Worm (Caenorhabditis elegans) whole organism, early embryonic: ENCODE results near the gene dpy-8.

Experiments
- B0310.2 ChIP-seq: sonication (generic microtip); optimal IDR thresholded peaks from 2 replicates; lab custom pipeline; 2016; ENCODE audit warnings: mild to moderate bottlenecking, missing genetic modification characterization, missing compliant biosample characterization
- F13C5.2 ChIP-seq: sonication (generic microtip); optimal IDR thresholded peaks from 2 replicates; lab custom pipeline; 2017; ENCODE audit warnings: mild to moderate bottlenecking, missing genetic modification characterization, inconsistent platforms, missing compliant biosample characterization
- aly-1 ChIP-seq: sonication (generic microtip); optimal IDR thresholded peaks from 2 replicates; lab custom pipeline; 2016; ENCODE audit warnings: missing genetic modification characterization, missing compliant biosample characterization
- ama-1 ChIP-seq: fragments of 150-350 bp; optimal IDR thresholded peaks from 2 replicates; lab custom pipeline; 2014
- ceh-13 ChIP-seq: fragments of 200-800 bp; sonication (Bioruptor generic); optimal IDR thresholded peaks from 2 replicates; lab custom pipeline; 2018; ENCODE audit warnings: mild to moderate bottlenecking, missing genetic modification characterization, missing compliant biosample characterization
- ceh-36 ChIP-seq: sonication (generic microtip); optimal IDR thresholded peaks from 2 replicates; lab custom pipeline; 2016; ENCODE audit warnings: missing genetic modification characterization, inconsistent platforms, missing compliant biosample characterization
- ets-7 ChIP-seq: sonication (generic microtip); optimal IDR thresholded peaks from 2 replicates; lab custom pipeline; 2016; ENCODE audit warnings: missing genotype, missing genetic modification characterization, missing compliant biosample characterization
- flt-1 ChIP-seq: fragments of 200-800 bp; sonication (Bioruptor generic); IDR thresholded peaks from 2 replicates; pipeline ENCODE4 v1.3.6; 2022; ENCODE audit warnings: missing genetic modification characterization, missing compliant biosample characterization
- hmbx-1 ChIP-seq: sonication (generic microtip); optimal IDR thresholded peaks from 2 replicates; lab custom pipeline; 2016; ENCODE audit warnings: mild to moderate bottlenecking, missing genetic modification characterization, missing compliant biosample characterization
- hmg-4 ChIP-seq: fragments of 200-800 bp; sonication (Bioruptor generic); optimal IDR thresholded peaks from 2 replicates; lab custom pipeline; 2018; ENCODE audit warnings: mild to moderate bottlenecking, missing genetic modification characterization, missing compliant biosample characterization
- hnd-1 ChIP-seq: sonication (generic microtip); optimal IDR thresholded peaks from 2 replicates; lab custom pipeline; 2016; ENCODE audit warnings: missing genetic modification characterization, missing compliant biosample characterization
- pes-1 ChIP-seq: fragments of 200-800 bp; sonication (Bioruptor generic); IDR thresholded peaks from 2 replicates; pipeline ENCODE4 v1.3.6; 2022; ENCODE audit warnings: missing genetic modification reagents, missing genetic modification characterization, missing compliant biosample characterization
- scrt-1 ChIP-seq: fragments of 200-800 bp; sonication (Bioruptor generic); IDR thresholded peaks from 2 replicates; pipeline ENCODE4 v1.3.6; 2022; ENCODE audit warnings: missing genetic modification characterization, missing compliant biosample characterization
- sea-1 ChIP-seq: fragments of 200-800 bp; sonication (Bioruptor generic); conservative IDR thresholded peaks from 2 replicates; pipeline ENCODE4 v1.3.6; 2022; ENCODE audit warnings: missing genetic modification characterization, missing compliant biosample characterization
- tbx-11 ChIP-seq: fragments of 200-800 bp; sonication (Bioruptor generic); IDR thresholded peaks from 2 replicates; pipeline ENCODE4 v1.3.6; 2022; ENCODE audit warnings: missing genetic modification characterization, missing compliant biosample characterization
- tbx-37 ChIP-seq: fragments of 200-800 bp; sonication (Bioruptor generic); conservative IDR thresholded peaks from 2 replicates; pipeline ENCODE4 v1.3.6; 2022; ENCODE audit warnings: missing genetic modification reagents, missing genetic modification characterization, missing compliant biosample characterization
- tra-4 ChIP-seq: sonication (generic microtip); optimal IDR thresholded peaks from 2 replicates; lab custom pipeline; 2017; ENCODE audit warnings: missing genetic modification characterization, missing compliant biosample characterization

The dpy-8 gene

DNA sequence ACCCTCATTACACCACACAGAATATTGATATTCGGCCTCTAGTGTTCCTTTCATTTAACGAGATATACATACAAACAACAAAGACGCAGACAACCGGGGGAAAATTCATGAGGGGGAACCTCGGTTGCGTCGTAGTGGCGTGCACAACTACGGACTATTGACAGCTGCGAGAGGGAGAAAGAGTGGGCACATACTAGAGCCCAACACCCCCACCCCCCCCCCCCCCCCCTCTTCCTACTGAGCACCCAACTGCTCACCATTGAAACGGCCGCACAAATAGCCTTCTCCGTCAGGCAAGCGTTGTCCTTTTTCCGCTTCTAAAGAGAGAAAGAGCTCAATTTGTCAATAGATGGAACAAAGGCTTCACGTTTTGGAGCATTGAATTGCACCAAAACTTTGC lies 10.1 kb downstream of the dpy-8 start:
- TF ChIP-seq F13C5.2 (tag; lab: Kevin White, UChicago): peak; percentile 69
- 0 out of 2 replicates have a peak, but pooled peaks have one; percentile 33 for TF ChIP-seq pes-1
- no peak for TF ChIP-seq ceh-36 (tag; lab: Kevin White, UChicago)
- no peak for TF ChIP-seq scrt-1 (GFP tag; lab: Robert Waterston, UW)

DNA sequence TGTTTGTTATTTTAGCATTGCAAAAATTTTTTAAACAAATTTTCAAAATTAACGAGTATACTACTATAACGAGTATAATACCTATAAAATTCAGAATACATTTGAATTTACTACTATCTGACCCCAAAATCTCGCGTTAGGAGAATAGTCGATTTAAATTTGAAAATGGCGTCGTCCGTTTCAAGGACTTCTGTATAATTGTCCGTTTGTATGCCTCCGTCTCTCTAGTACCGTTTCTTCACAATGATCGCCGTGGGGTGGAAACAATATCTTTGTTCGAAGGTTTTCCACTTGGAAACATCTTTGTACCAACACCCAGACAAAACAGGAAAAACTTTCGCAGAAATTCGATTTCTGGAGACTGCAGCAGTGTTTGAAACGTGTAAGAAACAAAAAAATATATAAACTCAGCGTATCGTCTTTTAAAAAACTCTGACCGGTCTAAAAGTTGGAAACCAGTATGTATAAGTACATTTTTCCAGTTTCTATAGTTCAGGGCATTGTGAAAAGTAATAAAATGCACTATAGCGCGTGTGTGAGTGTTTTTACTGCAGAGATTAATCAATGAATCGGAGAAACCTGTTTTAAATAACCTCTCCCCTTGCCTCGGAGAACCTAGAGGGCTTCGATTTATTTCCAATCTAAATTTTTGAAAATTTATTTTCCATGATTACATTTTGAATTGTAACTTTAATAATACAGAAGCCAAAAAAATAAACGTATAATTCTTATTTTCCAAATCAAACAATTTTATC lies 12.4 kb downstream of the dpy-8 start:
- TF ChIP-seq flt-1: no peak
- TF ChIP-seq hmbx-1 (tag; lab: Kevin White, UChicago): no peak
- no peak for TF ChIP-seq scrt-1 (GFP tag; lab: Robert Waterston, UW)
- TF ChIP-seq ets-7: no peak
- no peak for TF ChIP-seq pes-1
- no peak for TF ChIP-seq tbx-37 (GFP tag; lab: Robert Waterston, UW)
- TF ChIP-seq hnd-1: no peak
- no peak for TF ChIP-seq ceh-36 (tag; lab: Kevin White, UChicago)
- TF ChIP-seq hmg-4 (GFP tag; lab: Kevin White, UChicago): no peak
- TF ChIP-seq B0310.2 (tag; lab: Kevin White, UChicago): no peak
- no peak for TF ChIP-seq F13C5.2 (tag; lab: Kevin White, UChicago)
- TF ChIP-seq aly-1 (tag; lab: Kevin White, UChicago): no peak
- TF ChIP-seq tra-4 (tag; lab: Kevin White, UChicago): no peak
- no peak for TF ChIP-seq tbx-11 (GFP tag; lab: Robert Waterston, UW)
- TF ChIP-seq ama-1 (lab: Kevin White, UChicago): no peak

DNA sequence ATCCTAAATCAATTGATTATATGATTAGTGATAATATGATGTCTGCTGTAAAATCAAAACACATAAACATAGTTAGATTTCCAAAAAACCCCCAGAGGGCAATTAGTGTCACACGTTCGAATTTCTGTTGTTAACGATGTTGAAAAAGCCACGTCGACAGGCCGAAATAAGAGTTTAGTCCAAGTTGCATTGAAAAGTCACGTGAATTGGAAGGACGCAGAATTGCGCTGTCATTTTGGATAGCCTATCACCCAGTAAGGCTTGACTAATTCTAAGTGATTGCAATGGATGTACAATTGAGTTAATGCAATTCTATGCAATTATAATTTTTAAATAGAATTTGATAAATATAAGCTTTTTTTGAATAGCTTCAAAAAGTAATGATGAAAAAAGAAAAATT lies 14.7 kb downstream of the dpy-8 start:
- TF ChIP-seq tbx-11 (GFP tag; lab: Robert Waterston, UW): no peak
- TF ChIP-seq flt-1: no peak
- no peak for TF ChIP-seq tra-4 (tag; lab: Kevin White, UChicago)
- no peak for TF ChIP-seq ceh-13 (GFP tag; lab: Kevin White, UChicago)
- TF ChIP-seq sea-1 (GFP tag; lab: Robert Waterston, UW): no peak
- no peak for TF ChIP-seq ama-1 (lab: Kevin White, UChicago)
- no peak for TF ChIP-seq hmg-4 (GFP tag; lab: Kevin White, UChicago)
- no peak for TF ChIP-seq F13C5.2 (tag; lab: Kevin White, UChicago)

ce11 chrX:5133980-5134379 lies 16.3 kb downstream of the dpy-8 start, which contains the start of gene tbc-7:
TSS of gene tbc-7 (plus strand) at chrX:5134280.
- TF ChIP-seq tbx-37 (GFP tag; lab: Robert Waterston, UW): no peak
- TF ChIP-seq tbx-11 (GFP tag; lab: Robert Waterston, UW): no peak
- TF ChIP-seq ets-7: no peak
- no peak for TF ChIP-seq ceh-36 (tag; lab: Kevin White, UChicago)
- TF ChIP-seq tra-4 (tag; lab: Kevin White, UChicago): no peak
- TF ChIP-seq scrt-1 (GFP tag; lab: Robert Waterston, UW): no peak
- no peak for TF ChIP-seq hnd-1
- TF ChIP-seq hmbx-1 (tag; lab: Kevin White, UChicago): no peak
- no peak for TF ChIP-seq ama-1 (lab: Kevin White, UChicago)
- TF ChIP-seq ceh-13 (GFP tag; lab: Kevin White, UChicago): no peak
- TF ChIP-seq sea-1 (GFP tag; lab: Robert Waterston, UW): no peak
- TF ChIP-seq F13C5.2 (tag; lab: Kevin White, UChicago): no peak

DNA sequence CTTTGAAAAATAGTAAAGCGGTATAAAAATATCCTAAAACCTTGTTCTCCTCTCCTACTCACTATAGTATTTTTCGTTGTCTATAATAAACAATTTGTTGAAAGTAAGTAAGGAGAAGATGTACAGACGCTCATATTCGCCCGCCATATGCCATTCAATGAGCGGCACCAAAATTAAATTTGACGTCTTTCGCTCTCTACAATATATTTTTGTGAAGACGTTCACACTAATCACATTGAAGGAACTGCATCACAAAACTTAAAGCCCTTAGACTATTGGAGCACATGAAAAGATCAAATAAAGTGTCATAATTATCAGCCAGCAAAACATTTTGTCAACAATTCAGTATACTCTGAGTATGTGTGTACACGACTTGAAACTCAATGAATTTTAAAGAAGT lies 18.5 kb downstream of the dpy-8 start:
- TF ChIP-seq flt-1: no peak
- no peak for TF ChIP-seq tbx-11 (GFP tag; lab: Robert Waterston, UW)
- no peak for TF ChIP-seq ceh-13 (GFP tag; lab: Kevin White, UChicago)
- no peak for TF ChIP-seq scrt-1 (GFP tag; lab: Robert Waterston, UW)

DNA sequence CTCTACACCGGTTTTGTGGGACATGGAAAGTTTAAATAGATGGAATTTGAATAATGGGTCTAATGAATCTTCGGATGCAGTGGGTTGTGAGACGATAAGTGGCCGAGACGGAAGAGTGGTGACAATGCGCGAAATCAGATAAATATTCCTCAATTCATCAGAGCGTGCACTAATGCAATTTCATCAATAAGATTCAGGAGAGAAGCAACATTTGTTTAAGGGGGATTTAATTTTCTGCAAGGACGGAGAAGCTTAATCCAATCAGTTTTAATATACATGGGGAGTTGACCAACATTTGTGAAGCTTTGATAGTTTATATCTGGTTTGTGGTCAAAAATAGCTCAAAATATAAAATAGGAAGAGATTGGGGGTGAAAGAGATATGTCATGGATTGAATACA lies 20.8 kb downstream of the dpy-8 start:
- no peak for TF ChIP-seq B0310.2 (tag; lab: Kevin White, UChicago)

- TF ChIP-seq sea-1 (GFP tag; lab: Robert Waterston, UW): no peak
- TF ChIP-seq ceh-13 (GFP tag; lab: Kevin White, UChicago): no peak
- no peak for TF ChIP-seq scrt-1 (GFP tag; lab: Robert Waterston, UW)
- no peak for TF ChIP-seq aly-1 (tag; lab: Kevin White, UChicago)
- TF ChIP-seq hmbx-1 (tag; lab: Kevin White, UChicago): no peak
- no peak for TF ChIP-seq ceh-36 (tag; lab: Kevin White, UChicago)
- no peak for TF ChIP-seq flt-1
- no peak for TF ChIP-seq ama-1 (lab: Kevin White, UChicago)
- no peak for TF ChIP-seq F13C5.2 (tag; lab: Kevin White, UChicago)
- no peak for TF ChIP-seq ets-7
- TF ChIP-seq hmg-4 (GFP tag; lab: Kevin White, UChicago): no peak
- no peak for TF ChIP-seq pes-1
- no peak for TF ChIP-seq tbx-11 (GFP tag; lab: Robert Waterston, UW)
- TF ChIP-seq hnd-1: no peak
- TF ChIP-seq tra-4 (tag; lab: Kevin White, UChicago): no peak
- no peak for TF ChIP-seq tbx-37 (GFP tag; lab: Robert Waterston, UW)
- TF ChIP-seq B0310.2 (tag; lab: Kevin White, UChicago): no peak
Measured at ce11 chrX:5124288-5124687, 26.0 kb downstream of the dpy-8 start.
